Worm (Caenorhabditis elegans) whole organism, L1 larva: Measurements from ENCODE around the gene B0336.13.

Experiments used
- C16A3.4 ChIP-seq: fragments of 150-350 bp; optimal IDR thresholded peaks from 2 replicates; lab custom pipeline; 2014; ENCODE audit warnings: missing biosample characterization, missing genetic modification characterization
- F16B12.6 ChIP-seq: fragments of 150-350 bp; optimal IDR thresholded peaks from 2 replicates; lab custom pipeline; 2014; ENCODE audit warnings: missing biosample characterization, missing genetic modification characterization
- Y116A8C.19 ChIP-seq: sonication (generic microtip); optimal IDR thresholded peaks from 2 replicates; lab custom pipeline; 2016; ENCODE audit warnings: missing compliant biosample characterization, missing genetic modification characterization, borderline replicate concordance
- alr-1 ChIP-seq: fragments of 200-800 bp; sonication (Bioruptor generic); optimal IDR thresholded peaks from 2 replicates; lab custom pipeline; 2018; ENCODE audit warnings: borderline replicate concordance, mild to moderate bottlenecking, missing genetic modification characterization, missing compliant biosample characterization
- aly-2 ChIP-seq: fragments of 150-350 bp; optimal IDR thresholded peaks from 2 replicates; lab custom pipeline; 2014; ENCODE audit warnings: missing biosample characterization, missing genetic modification characterization
- blmp-1 ChIP-seq: fragments of 150-350 bp; optimal IDR thresholded peaks from 2 replicates; lab custom pipeline; 2014; ENCODE audit warnings: missing biosample characterization, missing genetic modification characterization
- ceh-63 ChIP-seq: fragments of 200-800 bp; sonication (Bioruptor generic); optimal IDR thresholded peaks from 2 replicates; lab custom pipeline; 2018; ENCODE audit warnings: mild to moderate bottlenecking, missing genetic modification characterization, missing compliant biosample characterization
- ceh-8 ChIP-seq: fragments of 200-800 bp; sonication (Bioruptor generic); optimal IDR thresholded peaks from 2 replicates; lab custom pipeline; 2018; ENCODE audit warnings: mild to moderate bottlenecking, missing genetic modification characterization, moderate library complexity, missing compliant biosample characterization
- ceh-90 ChIP-seq: sonication (generic microtip); optimal IDR thresholded peaks from 2 replicates; lab custom pipeline; 2016; ENCODE audit warnings: missing genetic modification characterization, missing compliant biosample characterization
- ces-1 ChIP-seq: fragments of 150-350 bp; optimal IDR thresholded peaks from 2 replicates; lab custom pipeline; 2014; ENCODE audit warnings: missing biosample characterization, missing genetic modification reagents, missing genetic modification characterization
- dpl-1 ChIP-seq, 3 experiments: fragments of 150-350 bp in 2 of 3; sonication (generic microtip) in 1 of 3; optimal IDR thresholded peaks; 2 replicates each; lab custom pipeline; 2014 to 2017; ENCODE audit warnings: missing biosample characterization in 3 of 3, missing genetic modification characterization in 3 of 3, missing genetic modification reagents in 3 of 3
- dsc-1 ChIP-seq: sonication (generic microtip); optimal IDR thresholded peaks from 2 replicates; lab custom pipeline; 2016; ENCODE audit warnings: mild to moderate bottlenecking, missing genetic modification characterization, missing compliant biosample characterization
- efl-1 ChIP-seq, 4 experiments: fragments of 150-350 bp; optimal IDR thresholded peaks in 3 of 4; peaks in 1 of 4; 1 replicate in 1 of 4; 2 replicates in 3 of 4; lab custom pipeline; 2014; ENCODE audit warnings: missing biosample characterization in 2 of 4, missing genetic modification characterization in 2 of 4, missing genetic modification reagents in 2 of 4
- efl-3 ChIP-seq: fragments of 200-800 bp; sonication (Bioruptor generic); optimal IDR thresholded peaks from 2 replicates; lab custom pipeline; 2018; ENCODE audit warnings: mild to moderate bottlenecking, missing genetic modification characterization, missing compliant biosample characterization
- egl-13 ChIP-seq: sonication (generic microtip); optimal IDR thresholded peaks from 2 replicates; lab custom pipeline; 2016; ENCODE audit warnings: missing genotype, missing genetic modification reagents, missing genetic modification characterization, missing compliant biosample characterization
- elt-2 ChIP-seq: sonication (generic microtip); optimal IDR thresholded peaks from 2 replicates; lab custom pipeline; 2016; ENCODE audit warnings: missing genetic modification characterization, mild to moderate bottlenecking, inconsistent platforms, missing compliant biosample characterization, missing genetic modification reagents
- fkh-8 ChIP-seq: sonication (generic microtip); optimal IDR thresholded peaks from 2 replicates; lab custom pipeline; 2016; ENCODE audit warnings: mild to moderate bottlenecking, missing genetic modification characterization, missing compliant biosample characterization
- fos-1 ChIP-seq: fragments of 150-350 bp; optimal IDR thresholded peaks from 2 replicates; lab custom pipeline; 2014; ENCODE audit warnings: missing biosample characterization, missing genetic modification characterization
- grh-1 ChIP-seq: fragments of 200-800 bp; sonication (Bioruptor generic); IDR thresholded peaks from 2 replicates; pipeline ENCODE4 v1.3.6; 2022; ENCODE audit warnings: missing genetic modification reagents, missing genetic modification characterization, missing compliant biosample characterization
- hpl-2 ChIP-seq: fragments of 150-350 bp; optimal IDR thresholded peaks from 2 replicates; lab custom pipeline; 2014; ENCODE audit warnings: missing biosample characterization, missing genetic modification reagents, missing genetic modification characterization
- lin-14 ChIP-seq: fragments of 200-800 bp; sonication (Bioruptor generic); optimal IDR thresholded peaks from 2 replicates; lab custom pipeline; 2018; ENCODE audit warnings: mild to moderate bottlenecking, missing genetic modification characterization, moderate library complexity, missing compliant biosample characterization
- lin-35 ChIP-seq, 2 experiments: fragments of 150-350 bp; optimal IDR thresholded peaks; 2 replicates each; lab custom pipeline; 2014; ENCODE audit warnings: missing biosample characterization in 2 of 2, missing genetic modification characterization in 2 of 2, missing genetic modification reagents in 2 of 2
- lin-39 ChIP-seq: fragments of 150-350 bp; optimal IDR thresholded peaks from 2 replicates; lab custom pipeline; 2014; ENCODE audit warnings: missing biosample characterization, missing genetic modification reagents, missing genetic modification characterization
- lir-3 ChIP-seq: sonication (generic microtip); optimal IDR thresholded peaks from 2 replicates; lab custom pipeline; 2016; ENCODE audit warnings: mild to moderate bottlenecking, missing genetic modification characterization, moderate library complexity, missing compliant biosample characterization; ENCODE audit not compliant: poor library complexity
- lsy-2 ChIP-seq, 2 experiments: fragments of 150-350 bp; optimal IDR thresholded peaks; 2 replicates each; lab custom pipeline; 2014; ENCODE audit warnings: missing biosample characterization in 2 of 2, missing genetic modification characterization in 2 of 2
- mab-9 ChIP-seq: fragments of 200-800 bp; sonication (Bioruptor generic); IDR thresholded peaks from 2 replicates; pipeline ENCODE4 v1.3.6; 2022; ENCODE audit warnings: missing genetic modification reagents, missing genetic modification characterization, missing compliant biosample characterization
- mdl-1 ChIP-seq, 2 experiments: fragments of 150-350 bp; optimal IDR thresholded peaks; 2 replicates each; lab custom pipeline; 2014 to 2017; ENCODE audit warnings: missing biosample characterization in 2 of 2, missing genetic modification characterization in 2 of 2, inconsistent platforms in 1 of 2
- mef-2 ChIP-seq: fragments of 150-350 bp; optimal IDR thresholded peaks from 2 replicates; lab custom pipeline; 2014; ENCODE audit warnings: missing biosample characterization, missing genetic modification characterization
- mep-1 ChIP-seq: fragments of 150-350 bp; optimal IDR thresholded peaks from 2 replicates; lab custom pipeline; 2014; ENCODE audit warnings: missing biosample characterization, missing genetic modification characterization
- nhr-12 ChIP-seq: sonication (generic microtip); optimal IDR thresholded peaks from 2 replicates; lab custom pipeline; 2017; ENCODE audit warnings: missing biosample characterization, missing genetic modification characterization
- nhr-19 ChIP-seq: fragments of 200-800 bp; sonication (Bioruptor generic); conservative IDR thresholded peaks from 2 replicates; pipeline ENCODE4 v1.3.6; 2022; ENCODE audit warnings: missing genetic modification characterization, missing compliant biosample characterization
- nhr-237 ChIP-seq: fragments of 150-350 bp; optimal IDR thresholded peaks from 2 replicates; lab custom pipeline; 2014; ENCODE audit warnings: missing biosample characterization, missing genetic modification characterization
- nhr-28 ChIP-seq: fragments of 150-350 bp; optimal IDR thresholded peaks from 2 replicates; lab custom pipeline; 2014; ENCODE audit warnings: missing biosample characterization, missing genetic modification characterization
- nhr-71 ChIP-seq: sonication (generic microtip); optimal IDR thresholded peaks from 2 replicates; lab custom pipeline; 2016; ENCODE audit warnings: mild to moderate bottlenecking, missing genetic modification characterization, moderate library complexity, missing compliant biosample characterization
- nhr-76 ChIP-seq: sonication (generic microtip); optimal IDR thresholded peaks from 2 replicates; lab custom pipeline; 2017; ENCODE audit warnings: missing biosample characterization, missing genetic modification characterization
- nhr-77 ChIP-seq: fragments of 150-350 bp; optimal IDR thresholded peaks from 2 replicates; lab custom pipeline; 2014; ENCODE audit warnings: missing biosample characterization, missing genetic modification characterization
- nhr-84 ChIP-seq: sonication (generic microtip); optimal IDR thresholded peaks from 2 replicates; lab custom pipeline; 2017; ENCODE audit warnings: missing biosample characterization, missing genetic modification characterization
- pax-3 ChIP-seq: fragments of 200-800 bp; sonication (Bioruptor generic); optimal IDR thresholded peaks from 2 replicates; lab custom pipeline; 2018; ENCODE audit warnings: mild to moderate bottlenecking, missing genetic modification characterization, moderate library complexity, missing compliant biosample characterization
- pqm-1 ChIP-seq: sonication (generic microtip); optimal IDR thresholded peaks from 3 replicates; lab custom pipeline; 2017; ENCODE audit warnings: missing biosample characterization, missing genetic modification characterization
- rnt-1 ChIP-seq: sonication (generic microtip); optimal IDR thresholded peaks from 2 replicates; lab custom pipeline; 2016; ENCODE audit warnings: mild to moderate bottlenecking, missing genetic modification characterization, moderate library complexity, missing compliant biosample characterization
- snu-23 ChIP-seq: sonication (generic microtip); optimal IDR thresholded peaks from 2 replicates; lab custom pipeline; 2016; ENCODE audit warnings: missing genetic modification characterization, missing compliant biosample characterization
- sox-4 ChIP-seq: sonication (generic microtip); optimal IDR thresholded peaks from 2 replicates; lab custom pipeline; 2016; ENCODE audit warnings: missing genetic modification characterization, missing compliant biosample characterization
- sptf-1 ChIP-seq: fragments of 150-350 bp; optimal IDR thresholded peaks from 2 replicates; lab custom pipeline; 2014; ENCODE audit warnings: missing biosample characterization, missing genetic modification characterization
- tbx-2 ChIP-seq: sonication (generic microtip); optimal IDR thresholded peaks from 2 replicates; lab custom pipeline; 2016; ENCODE audit warnings: missing genetic modification characterization, missing compliant biosample characterization
- unc-130 ChIP-seq: fragments of 150-350 bp; optimal IDR thresholded peaks from 2 replicates; lab custom pipeline; 2017; ENCODE audit warnings: missing biosample characterization, missing genetic modification characterization, inconsistent platforms
- unc-30 ChIP-seq: sonication (generic microtip); optimal IDR thresholded peaks from 2 replicates; lab custom pipeline; 2017; ENCODE audit warnings: missing biosample characterization, missing genetic modification characterization
- unc-62 ChIP-seq: fragments of 150-350 bp; optimal IDR thresholded peaks from 2 replicates; lab custom pipeline; 2014; ENCODE audit warnings: missing biosample characterization, missing genetic modification reagents, missing genetic modification characterization
- unc-86 ChIP-seq: sonication (generic microtip); optimal IDR thresholded peaks from 2 replicates; lab custom pipeline; 2016; ENCODE audit warnings: missing genetic modification characterization, missing compliant biosample characterization
- unc-98 ChIP-seq: fragments of 200-800 bp; sonication (Bioruptor generic); IDR thresholded peaks from 2 replicates; pipeline ENCODE4 v1.3.6; 2022; ENCODE audit warnings: missing genetic modification characterization, missing compliant biosample characterization
- vab-15 ChIP-seq: sonication (generic microtip); optimal IDR thresholded peaks from 2 replicates; lab custom pipeline; 2017; ENCODE audit warnings: missing genotype, mild to moderate bottlenecking, missing genetic modification characterization, missing compliant biosample characterization
- xbp-1 ChIP-seq: sonication (generic microtip); optimal IDR thresholded peaks from 2 replicates; lab custom pipeline; 2016; ENCODE audit warnings: missing genetic modification characterization, missing compliant biosample characterization
- zip-4 ChIP-seq: fragments of 200-800 bp; sonication (Bioruptor generic); optimal IDR thresholded peaks from 2 replicates; lab custom pipeline; 2018; ENCODE audit warnings: mild to moderate bottlenecking, missing genetic modification characterization, moderate library complexity, missing compliant biosample characterization
- ztf-4 ChIP-seq: fragments of 150-350 bp; optimal IDR thresholded peaks from 2 replicates; lab custom pipeline; 2014; ENCODE audit warnings: missing biosample characterization, missing genetic modification characterization

B0336.13 gene

ce11 chrIII:5678935-5679334 lies 14.9 kb upstream of the B0336.13 start, which contains the start of the genes ska-3 and rps-12 (continued):
- TF ChIP-seq ceh-63 (GFP tag; lab: Kevin White, UChicago) (peak; percentile 83), mef-2 (tag; lab: Kevin White, UChicago) (peak; percentile 94), ceh-90 (tag; lab: Kevin White, UChicago) (peak; percentile 69), fos-1 (tag; lab: Kevin White, UChicago) (peak; percentile 98), mdl-1 (tag; optimal IDR thresholded peaks at IDR 0.05; lab: Kevin White, UChicago) (peak; percentile 54 to 99), pqm-1 (tag; lab: Kevin White, UChicago) (no peak), tbx-2 (tag; lab: Kevin White, UChicago) (peak; percentile 99), grh-1 (GFP tag; lab: Robert Waterston, UW) (peak; percentile 97), elt-2 (tag; lab: Kevin White, UChicago) (peak; percentile 91), dsc-1 (tag; lab: Kevin White, UChicago) (peak; percentile 99), efl-3 (GFP tag; lab: Kevin White, UChicago) (peak; percentile 40), lir-3 (peak; percentile 93), nhr-71 (tag; lab: Kevin White, UChicago) (peak; percentile 99), ces-1 (no peak), fkh-8 (tag; lab: Kevin White, UChicago) (peak; percentile 99), blmp-1 (tag; lab: Kevin White, UChicago) (peak; percentile 92), hpl-2 (GFP tag; lab: Kevin White, UChicago) (peak; percentile 96), dpl-1 (GFP tag; optimal IDR thresholded peaks at IDR 0.05; lab: Kevin White, UChicago) (peak; percentile 97 to 99 (median 98)), unc-86 (tag; lab: Kevin White, UChicago) (peak; percentile 99), vab-15 (tag; lab: Kevin White, UChicago) (peak; percentile 96), unc-130 (tag; lab: Kevin White, UChicago) (peak; percentile 100), egl-13 (tag; lab: Kevin White, UChicago) (peak; percentile 96), xbp-1 (peak; percentile 99), nhr-84 (no peak), lsy-2 (tag; optimal IDR thresholded peaks at IDR 0.05; lab: Kevin White, UChicago) (peak; percentile 98), aly-2 (peak; percentile 98), snu-23 (GFP tag; lab: Kevin White, UChicago) (peak; percentile 99), mab-9 (GFP tag; lab: Robert Waterston, UW) (peak; percentile 94), nhr-237 (tag; lab: Kevin White, UChicago) (peak; percentile 98), lin-39 (tag; lab: Kevin White, UChicago) (peak; percentile 97), alr-1 (no peak), mep-1 (tag; lab: Kevin White, UChicago) (peak; percentile 100), unc-62 (GFP tag; lab: Kevin White, UChicago) (peak; percentile 79), zip-4 (GFP tag; lab: Kevin White, UChicago) (peak; percentile 94), nhr-28 (tag; lab: Kevin White, UChicago) (peak; percentile 19), pax-3 (tag; lab: Kevin White, UChicago) (peak; percentile 94), nhr-19 (GFP tag; lab: Robert Waterston, UW) (peak; percentile 99), Y116A8C.19 (tag; lab: Kevin White, UChicago) (peak; percentile 14), nhr-12 (tag; lab: Kevin White, UChicago) (peak; percentile 58), unc-30 (peak; percentile 33), F16B12.6 (tag; lab: Kevin White, UChicago) (peak; percentile 76), unc-98 (peak; percentile 86), sox-4 (tag; lab: Kevin White, UChicago) (peak; percentile 89), rnt-1 (tag; lab: Kevin White, UChicago) (peak; percentile 99), efl-1 (optimal IDR thresholded peaks at IDR 0.05; lab: Kevin White, UChicago) (peak; percentile 98 to 99), efl-1 (GFP tag; optimal IDR thresholded peaks at IDR 0.05 in 1 of 2; lab: Kevin White, UChicago) (peak; percentile 95 to 100), nhr-77 (tag; lab: Kevin White, UChicago) (peak; percentile 99), lin-14 (peak; percentile 98), ceh-8 (GFP tag; lab: Kevin White, UChicago) (peak; percentile 97), lin-35 (GFP tag; optimal IDR thresholded peaks at IDR 0.05; lab: Kevin White, UChicago) (peak; percentile 98 to 100), nhr-76 (tag; lab: Kevin White, UChicago) (peak; percentile 82), C16A3.4 (tag; lab: Kevin White, UChicago) (peak; percentile 100), sptf-1 (no peak), ztf-4 (tag; lab: Kevin White, UChicago) (peak; percentile 98)
